Fruit fly (Drosophila melanogaster) whole organism: ENCODE results near the gene CG17207.

Source experiments
- Dll ChIP-seq: fragments of >200 bp; optimal IDR thresholded peaks from 2 replicates; lab custom pipeline; 2017
- EcR ChIP-seq, 2 experiments: fragments of >200 bp; optimal IDR thresholded peaks; 2 replicates each; lab custom pipeline; 2017; ENCODE audit warnings: missing biosample characterization in 2 of 2, missing genetic modification characterization in 2 of 2, missing genetic modification reagents in 2 of 2
- pan ChIP-seq: fragments of >200 bp; optimal IDR thresholded peaks from 2 replicates; lab custom pipeline; 2017
- psq ChIP-seq: fragments of >200 bp; optimal IDR thresholded peaks from 2 replicates; lab custom pipeline; 2017
- usp ChIP-seq: fragments of >200 bp; optimal IDR thresholded peaks from 2 replicates; lab custom pipeline; 2017; ENCODE audit warnings: missing biosample characterization, missing genetic modification characterization, mixed read lengths

- TF ChIP-seq pan (lab: Kevin White, UChicago) (no peak), usp (GFP tag; lab: Kevin White, UChicago) (no peak), psq (lab: Kevin White, UChicago) (no peak), EcR (GFP tag; optimal IDR thresholded peaks at IDR 0.05; lab: Kevin White, UChicago) (no peak), Dll (lab: Kevin White, UChicago) (no peak)
Observed at dm6 chr3R:12445468-12445867, 6.5 kb upstream of the CG17207 start.
